Fruit fly (Drosophila melanogaster): Measurements from ENCODE around the gene CG3862.

CG3862 gene

DNA sequence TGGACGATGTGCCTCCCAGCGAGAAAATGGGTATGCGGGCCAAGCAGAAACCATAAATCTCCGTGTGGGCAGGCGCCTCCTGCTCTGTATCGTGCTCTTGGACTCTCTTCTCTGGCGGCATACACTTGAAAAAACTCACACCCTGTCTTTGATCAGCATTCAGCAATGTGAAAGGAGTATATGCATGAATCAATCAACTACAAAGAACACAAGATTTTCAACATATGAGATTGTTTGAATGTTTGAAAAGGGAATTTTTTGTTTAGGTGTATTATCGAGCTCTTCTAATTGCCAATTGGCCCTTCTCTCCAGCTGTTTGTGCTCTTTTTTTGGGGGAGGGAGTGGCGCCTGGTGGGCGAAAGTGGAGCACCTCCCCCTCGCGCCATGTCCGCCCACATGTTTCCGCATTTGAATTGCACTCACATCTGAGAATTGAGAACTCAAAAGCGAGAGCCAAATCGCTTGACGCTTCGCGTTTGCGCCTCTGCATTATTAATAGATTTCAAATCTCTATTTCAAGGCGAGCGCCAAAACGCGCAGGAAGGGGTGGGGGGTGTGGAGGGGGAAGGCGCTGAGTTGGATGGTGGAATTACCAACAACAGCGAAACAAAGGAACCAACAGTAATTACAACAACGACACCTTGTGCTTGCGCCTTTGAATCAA is 19.8 kb upstream of the CG3862 start:
- TF ChIP-seq sage (GFP tag; optimal IDR thresholded peaks at IDR 0.05) (no peak), br (GFP tag; optimal IDR thresholded peaks at IDR 0.05) (peak; percentile 79), pan (optimal IDR thresholded peaks at IDR 0.05) (no peak), CG32264 (GFP tag; optimal IDR thresholded peaks at IDR 0.05) (peak; percentile 32), h (GFP tag; optimal IDR thresholded peaks at IDR 0.05) (peak; percentile 64), Dif (GFP tag; optimal IDR thresholded peaks at IDR 0.05; ENCODE audit: partially characterized antibody) (no peak), Sp1 (GFP tag; optimal IDR thresholded peaks at IDR 0.05) (peak; percentile 46), Mio (GFP tag; optimal IDR thresholded peaks at IDR 0.05) (no peak), brk (GFP tag; optimal IDR thresholded peaks at IDR 0.05) (no peak), jim (GFP tag; optimal IDR thresholded peaks at IDR 0.05) (no peak), rgr (GFP tag; optimal IDR thresholded peaks at IDR 0.05) (peak; percentile 78), usp (GFP tag; optimal IDR thresholded peaks at IDR 0.05) (no peak), fru (GFP tag; optimal IDR thresholded peaks at IDR 0.05) (peak; percentile 73), Dfd (GFP tag; optimal IDR thresholded peaks at IDR 0.05) (no peak), psq (GFP tag; optimal IDR thresholded peaks at IDR 0.05) (peak; percentile 53), dl (GFP tag; optimal IDR thresholded peaks at IDR 0.05; ENCODE audit: insufficient read depth in 1 of 2, partially characterized antibody in 2 of 2) (no peak), Abd-B (GFP tag; optimal IDR thresholded peaks at IDR 0.05) (no peak), dmrt93B (GFP tag; optimal IDR thresholded peaks at IDR 0.05) (peak; percentile 37), sv (GFP tag; optimal IDR thresholded peaks at IDR 0.05) (peak; percentile 79), ey (GFP tag; optimal IDR thresholded peaks at IDR 0.05) (peak; percentile 83), dsf (GFP tag; optimal IDR thresholded peaks at IDR 0.05; ENCODE audit: borderline replicate concordance) (no peak), Jra (GFP tag; optimal IDR thresholded peaks at IDR 0.05) (no peak), N (GFP tag; optimal IDR thresholded peaks at IDR 0.05) (no peak), Vsx2 (GFP tag; optimal IDR thresholded peaks at IDR 0.05; ENCODE audit: partially characterized antibody) (no peak), CG9705 (GFP tag; optimal IDR thresholded peaks at IDR 0.05) (no peak), lola (GFP tag; optimal IDR thresholded peaks at IDR 0.05) (no peak), GATAd (GFP tag; optimal IDR thresholded peaks at IDR 0.05) (no peak), Rel (GFP tag; optimal IDR thresholded peaks at IDR 0.05) (no peak), Rel (tag; optimal IDR thresholded peaks at IDR 0.05) (no peak), HLH106 (tag; optimal IDR thresholded peaks at IDR 0.05) (peak; percentile 59), Hnf4 (GFP tag; optimal IDR thresholded peaks at IDR 0.05) (peak; percentile 64), OdsH (GFP tag; optimal IDR thresholded peaks at IDR 0.05) (peak; percentile 69), foxo (GFP tag; optimal IDR thresholded peaks at IDR 0.05) (peak in 1 of 2 experiments; percentile 70), CrebA (GFP tag; optimal IDR thresholded peaks at IDR 0.05; ENCODE audit: borderline replicate concordance) (no peak), woc (GFP tag; optimal IDR thresholded peaks at IDR 0.05) (peak; percentile 36), Hr83 (GFP tag; optimal IDR thresholded peaks at IDR 0.05; ENCODE audit: poor library complexity, severe bottlenecking) (no peak), Hr78 (GFP tag; optimal IDR thresholded peaks at IDR 0.05) (no peak), tai (GFP tag; optimal IDR thresholded peaks at IDR 0.05) (no peak), Myc (optimal IDR thresholded peaks at IDR 0.05) (no peak)

DNA sequence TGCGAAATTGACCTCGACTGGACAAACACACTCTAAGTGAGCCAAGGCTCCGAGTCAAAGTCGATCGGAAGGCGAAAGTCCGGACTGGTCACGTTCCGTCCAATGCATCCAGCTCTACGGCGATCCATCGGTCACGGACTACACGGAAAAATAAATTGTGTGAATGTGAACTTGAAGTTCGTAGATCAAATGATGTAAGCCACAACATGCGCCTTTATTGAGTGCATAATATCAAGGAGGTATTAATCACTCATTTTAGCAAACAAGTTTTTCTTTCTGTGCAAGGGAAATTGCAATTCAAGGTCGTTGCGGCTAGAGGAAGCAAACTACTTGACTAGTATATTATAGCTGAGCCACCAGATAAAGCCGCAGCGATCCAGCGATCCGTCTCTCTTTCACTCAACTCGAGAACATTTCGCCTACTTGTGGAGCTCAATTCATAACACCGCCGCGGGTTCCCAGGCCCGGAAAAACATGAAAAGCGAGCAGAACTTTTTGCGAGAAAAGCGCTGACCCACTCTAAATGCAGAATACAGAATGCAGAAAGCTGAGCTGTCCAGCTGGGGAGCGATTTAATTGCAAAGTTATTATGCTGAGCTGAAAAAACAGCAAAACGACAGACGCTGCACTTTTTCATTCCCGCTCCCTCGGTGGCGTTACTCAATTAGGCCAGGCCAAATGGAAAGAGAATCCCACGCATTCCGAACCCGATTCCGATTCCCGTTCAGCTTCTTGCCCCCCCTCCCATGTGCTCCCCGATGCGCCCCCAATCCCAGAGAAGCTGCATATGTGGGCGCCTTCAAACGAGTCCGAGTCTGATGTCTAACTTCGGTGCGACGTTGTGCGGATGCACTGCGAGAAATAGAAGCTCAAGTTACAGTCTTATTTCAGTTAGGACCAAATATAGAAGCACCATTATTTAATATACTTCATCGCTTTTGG is 18.5 kb upstream of the CG3862 start:
- TF ChIP-seq h (GFP tag; optimal IDR thresholded peaks at IDR 0.05) (peak; percentile 2), Rel (GFP tag; optimal IDR thresholded peaks at IDR 0.05) (no peak), Rel (tag; optimal IDR thresholded peaks at IDR 0.05) (no peak)

All from whole organism, wandering third instar larva.